Fruit fly (Drosophila melanogaster) whole organism, prepupa: ENCODE data around the gene Cks85A.
A peak's percentile ranks its signal among the peaks of the same experiment; 100 is the strongest.

Source experiments
- CG10631 ChIP-seq: fragments of 200-800 bp; sonication (Bioruptor generic); optimal IDR thresholded peaks from 2 replicates; lab custom pipeline; 2016; ENCODE audit warnings: missing biosample characterization, missing genetic modification characterization
- CG11294 ChIP-seq: fragments of 200-800 bp; sonication (Bioruptor generic); IDR thresholded peaks from 2 replicates; pipeline ENCODE4 v1.3.6; 2022; ENCODE audit warnings: missing biosample characterization, missing genetic modification characterization
- CG11762 ChIP-seq: fragments of 200-800 bp; sonication (Bioruptor generic); optimal IDR thresholded peaks from 3 replicates; lab custom pipeline; 2016; ENCODE audit warnings: missing biosample characterization, missing genetic modification characterization; ENCODE audit not compliant: insufficient read depth
- CG11902 ChIP-seq: fragments of 200-800 bp; sonication (Bioruptor generic); optimal IDR thresholded peaks from 3 replicates; lab custom pipeline; 2016; ENCODE audit warnings: missing biosample characterization, missing genetic modification characterization
- CG15336 ChIP-seq: fragments of 200-800 bp; sonication (Bioruptor generic); IDR thresholded peaks from 2 replicates; pipeline ENCODE4 v1.3.6; 2022; ENCODE audit warnings: missing biosample characterization, missing genetic modification characterization
- CG1621 ChIP-seq: fragments of 200-800 bp; sonication (Bioruptor generic); optimal IDR thresholded peaks from 3 replicates; lab custom pipeline; 2018; ENCODE audit warnings: missing biosample characterization, mild to moderate bottlenecking, missing genetic modification characterization
- CG16779 ChIP-seq: fragments of 200-800 bp; sonication (Bioruptor generic); optimal IDR thresholded peaks from 3 replicates; lab custom pipeline; 2017; ENCODE audit warnings: missing biosample characterization, mild to moderate bottlenecking, missing genetic modification characterization
- CG3032 ChIP-seq: fragments of 200-800 bp; optimal IDR thresholded peaks from 2 replicates; lab custom pipeline; 2019; ENCODE audit warnings: missing biosample characterization, mild to moderate bottlenecking, missing genetic modification characterization, moderate library complexity
- CG31627 ChIP-seq: fragments of 200-800 bp; sonication (Bioruptor generic); optimal IDR thresholded peaks from 3 replicates; lab custom pipeline; 2016; ENCODE audit warnings: missing biosample characterization, missing genetic modification characterization
- CG32006 ChIP-seq: fragments of 200-800 bp; sonication (Bioruptor generic); optimal IDR thresholded peaks from 3 replicates; lab custom pipeline; 2017; ENCODE audit warnings: missing biosample characterization, mild to moderate bottlenecking, missing genetic modification characterization
- CG3919 ChIP-seq: fragments of 200-800 bp; sonication (Bioruptor generic); optimal IDR thresholded peaks from 3 replicates; lab custom pipeline; 2016; ENCODE audit warnings: missing biosample characterization, missing genetic modification characterization
- CG4318 ChIP-seq: fragments of 200-800 bp; sonication (Bioruptor generic); optimal IDR thresholded peaks from 3 replicates; lab custom pipeline; 2017; ENCODE audit warnings: missing biosample characterization, mild to moderate bottlenecking, missing genetic modification characterization
- CG6163 ChIP-seq: fragments of 200-800 bp; sonication (Bioruptor generic); IDR thresholded peaks from 3 replicates; pipeline ENCODE4 v1.3.6; 2022; ENCODE audit warnings: missing biosample characterization, missing genetic modification characterization
- CG6276 ChIP-seq: fragments of 200-800 bp; sonication (Bioruptor generic); optimal IDR thresholded peaks from 2 replicates; lab custom pipeline; 2017; ENCODE audit warnings: missing biosample characterization, mild to moderate bottlenecking, missing genetic modification characterization
- CG6792 ChIP-seq: fragments of 200-800 bp; sonication (Bioruptor generic); optimal IDR thresholded peaks from 3 replicates; lab custom pipeline; 2016; ENCODE audit warnings: missing biosample characterization, missing genetic modification characterization
- CG6808 ChIP-seq: fragments of 200-800 bp; sonication (Bioruptor generic); optimal IDR thresholded peaks from 3 replicates; lab custom pipeline; 2017; ENCODE audit warnings: missing biosample characterization, missing genetic modification characterization, mild to moderate bottlenecking, moderate library complexity, missing genetic modification reagents
- CG6854 ChIP-seq: fragments of 200-800 bp; sonication (Bioruptor generic); optimal IDR thresholded peaks from 2 replicates; lab custom pipeline; 2017; ENCODE audit warnings: missing biosample characterization, mild to moderate bottlenecking, missing genetic modification characterization
- CG7368 ChIP-seq: fragments of 200-800 bp; sonication (Bioruptor generic); optimal IDR thresholded peaks from 3 replicates; lab custom pipeline; 2016; ENCODE audit warnings: missing biosample characterization, missing genetic modification characterization
- CG8119 ChIP-seq: fragments of 200-800 bp; sonication (Bioruptor generic); IDR thresholded peaks from 3 replicates; pipeline ENCODE4 v1.3.6; 2022; ENCODE audit warnings: missing biosample characterization, missing genetic modification characterization
- CG8319 ChIP-seq: fragments of 200-800 bp; sonication (Bioruptor generic); optimal IDR thresholded peaks from 3 replicates; lab custom pipeline; 2016; ENCODE audit warnings: missing biosample characterization, missing genetic modification characterization
- CG8632 ChIP-seq: fragments of 200-800 bp; sonication (Bioruptor generic); optimal IDR thresholded peaks from 3 replicates; lab custom pipeline; 2016; ENCODE audit warnings: missing biosample characterization, missing genetic modification characterization
- Eip75B ChIP-seq: fragments of 200-800 bp; sonication (Bioruptor generic); optimal IDR thresholded peaks from 3 replicates; lab custom pipeline; 2016; ENCODE audit warnings: missing biosample characterization, missing genetic modification characterization
- Eip78C ChIP-seq: fragments of 200-800 bp; sonication (Bioruptor generic); peaks from one replicate; lab custom pipeline; 2016; ENCODE audit warnings: missing biosample characterization, missing genetic modification characterization
- Ets21C ChIP-seq: fragments of 200-800 bp; sonication (Bioruptor generic); optimal IDR thresholded peaks from 3 replicates; lab custom pipeline; 2016; ENCODE audit warnings: missing biosample characterization, missing genetic modification characterization
- Ets96B ChIP-seq: fragments of 200-800 bp; optimal IDR thresholded peaks from 2 replicates; lab custom pipeline; 2019; ENCODE audit warnings: missing biosample characterization, mild to moderate bottlenecking, missing genetic modification characterization, moderate library complexity
- Gug ChIP-seq: fragments of 200-800 bp; sonication (Bioruptor generic); IDR thresholded peaks from 2 replicates; pipeline ENCODE4 v1.3.6; 2022; ENCODE audit warnings: missing biosample characterization, missing genetic modification characterization
- Hr38 ChIP-seq: sonication (Bioruptor generic); optimal IDR thresholded peaks from 2 replicates; lab custom pipeline; 2016; ENCODE audit warnings: missing biosample characterization, missing genetic modification characterization
- Hr39 ChIP-seq: fragments of 200-800 bp; sonication (Bioruptor generic); optimal IDR thresholded peaks from 2 replicates; lab custom pipeline; 2016; ENCODE audit warnings: missing biosample characterization, missing genetic modification characterization
- Hr4 ChIP-seq: fragments of 200-800 bp; sonication (Bioruptor generic); optimal IDR thresholded peaks from 3 replicates; lab custom pipeline; 2016; ENCODE audit warnings: missing biosample characterization, missing genetic modification characterization
- Met ChIP-seq: fragments of 200-800 bp; sonication (Bioruptor generic); optimal IDR thresholded peaks from 3 replicates; lab custom pipeline; 2016; ENCODE audit warnings: missing biosample characterization, missing genetic modification characterization
- Smox ChIP-seq: fragments of 200-800 bp; sonication (Bioruptor generic); optimal IDR thresholded peaks from 3 replicates; lab custom pipeline; 2016; ENCODE audit warnings: missing biosample characterization, missing genetic modification characterization
- Sox14 ChIP-seq: fragments of 200-800 bp; sonication (Bioruptor generic); optimal IDR thresholded peaks from 3 replicates; lab custom pipeline; 2016; ENCODE audit warnings: missing biosample characterization, missing genetic modification characterization
- achi ChIP-seq: fragments of 200-800 bp; sonication (Bioruptor generic); optimal IDR thresholded peaks from 3 replicates; lab custom pipeline; 2016; ENCODE audit warnings: missing biosample characterization, missing genetic modification characterization
- acj6 ChIP-seq: fragments of 200-800 bp; sonication (Bioruptor generic); optimal IDR thresholded peaks from 3 replicates; lab custom pipeline; 2016; ENCODE audit warnings: missing biosample characterization, missing genetic modification characterization
- cyc ChIP-seq: fragments of 200-800 bp; sonication (Bioruptor generic); optimal IDR thresholded peaks from 3 replicates; lab custom pipeline; 2016; ENCODE audit warnings: missing biosample characterization, missing genetic modification characterization
- dac ChIP-seq: fragments of 200-800 bp; sonication (Bioruptor generic); optimal IDR thresholded peaks from 2 replicates; lab custom pipeline; 2017; ENCODE audit warnings: missing biosample characterization, mild to moderate bottlenecking, missing genetic modification characterization
- dsx ChIP-seq: fragments of 200-800 bp; optimal IDR thresholded peaks from 3 replicates; lab custom pipeline; 2019; ENCODE audit warnings: missing biosample characterization, mild to moderate bottlenecking, missing genetic modification characterization, moderate library complexity; ENCODE audit not compliant: poor library complexity, severe bottlenecking
- eg ChIP-seq: fragments of 200-800 bp; sonication (Bioruptor generic); IDR thresholded peaks from 3 replicates; pipeline ENCODE4 v1.3.6; 2022; ENCODE audit warnings: missing biosample characterization, missing genetic modification characterization
- esn ChIP-seq: fragments of 200-800 bp; sonication (Bioruptor generic); optimal IDR thresholded peaks from 2 replicates; lab custom pipeline; 2016; ENCODE audit warnings: missing biosample characterization, mild to moderate bottlenecking, missing genetic modification characterization, moderate library complexity
- fd59A ChIP-seq: fragments of 200-800 bp; sonication (Bioruptor generic); optimal IDR thresholded peaks from 2 replicates; lab custom pipeline; 2017; ENCODE audit warnings: missing biosample characterization, mild to moderate bottlenecking, missing genetic modification characterization, missing genetic modification reagents
- fd85E ChIP-seq: fragments of 200-800 bp; sonication (Bioruptor generic); optimal IDR thresholded peaks from 3 replicates; lab custom pipeline; 2016; ENCODE audit warnings: missing biosample characterization, missing genetic modification characterization
- fkh ChIP-seq: fragments of 200-800 bp; sonication (Bioruptor generic); optimal IDR thresholded peaks from 3 replicates; lab custom pipeline; 2017; ENCODE audit warnings: missing biosample characterization, mild to moderate bottlenecking, missing genetic modification characterization, moderate library complexity
- lz ChIP-seq: fragments of 200-800 bp; sonication (Bioruptor generic); optimal IDR thresholded peaks from 3 replicates; lab custom pipeline; 2016; ENCODE audit warnings: missing biosample characterization, missing genetic modification characterization
- net ChIP-seq: fragments of 200-800 bp; sonication (Bioruptor generic); optimal IDR thresholded peaks from 3 replicates; lab custom pipeline; 2016; ENCODE audit warnings: missing biosample characterization, missing genetic modification characterization
- pdm3 ChIP-seq: fragments of 200-800 bp; sonication (Bioruptor generic); optimal IDR thresholded peaks from 3 replicates; lab custom pipeline; 2016; ENCODE audit warnings: missing biosample characterization, missing genetic modification characterization
- salr ChIP-seq, 2 experiments: fragments of 200-800 bp; sonication (Bioruptor generic); optimal IDR thresholded peaks; 3 replicates each; lab custom pipeline; 2016 to 2018; ENCODE audit warnings: missing biosample characterization in 2 of 2, missing genetic modification characterization in 2 of 2, mild to moderate bottlenecking in 1 of 2
- spab ChIP-seq: fragments of 200-800 bp; sonication (Bioruptor generic); optimal IDR thresholded peaks from 2 replicates; lab custom pipeline; 2017; ENCODE audit warnings: missing biosample characterization, mild to moderate bottlenecking, missing genetic modification characterization, missing genetic modification reagents
- ss ChIP-seq, 2 experiments: fragments of 200-800 bp; sonication (Bioruptor generic); optimal IDR thresholded peaks; 2 replicates in 1 of 2; 3 replicates in 1 of 2; lab custom pipeline; 2017 to 2018; ENCODE audit warnings: mild to moderate bottlenecking in 2 of 2, missing biosample characterization in 2 of 2, missing genetic modification characterization in 2 of 2, moderate library complexity in 1 of 2
- svp ChIP-seq: fragments of 200-800 bp; sonication (Bioruptor generic); peaks from one replicate; lab custom pipeline; 2016; ENCODE audit warnings: missing biosample characterization, missing genetic modification characterization
- topi ChIP-seq: fragments of 200-800 bp; sonication (Bioruptor generic); optimal IDR thresholded peaks from 3 replicates; lab custom pipeline; 2016; ENCODE audit warnings: missing biosample characterization, missing genetic modification characterization
- vri ChIP-seq: fragments of 200-800 bp; sonication (Bioruptor generic); optimal IDR thresholded peaks from 3 replicates; lab custom pipeline; 2016; ENCODE audit warnings: missing biosample characterization, mild to moderate bottlenecking, missing genetic modification characterization

The Cks85A gene

DNA sequence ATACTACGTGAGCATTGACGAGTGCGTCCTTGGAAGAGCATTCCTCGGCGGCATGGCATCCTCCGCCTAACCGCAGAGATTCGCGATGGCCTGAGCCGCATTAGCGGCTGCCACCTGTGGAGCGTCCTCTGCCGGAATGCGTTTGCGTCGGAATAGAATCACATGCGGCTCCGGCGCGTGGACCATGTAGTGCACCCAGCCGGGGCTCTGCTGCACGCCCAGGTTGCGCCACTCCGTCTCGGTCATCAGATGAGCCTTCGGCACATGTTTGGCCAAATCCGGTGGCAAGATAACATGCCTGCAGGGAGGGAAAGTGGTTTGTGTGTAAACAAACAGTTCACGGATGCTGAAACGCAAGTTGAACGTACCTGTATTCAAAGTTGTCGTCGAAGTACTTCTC, 2.9 kb downstream of the Cks85A start:
- TF ChIP-seq fkh (GFP tag; lab: Kevin White, UChicago) (peak; percentile 64), Ets21C (no peak)

DNA sequence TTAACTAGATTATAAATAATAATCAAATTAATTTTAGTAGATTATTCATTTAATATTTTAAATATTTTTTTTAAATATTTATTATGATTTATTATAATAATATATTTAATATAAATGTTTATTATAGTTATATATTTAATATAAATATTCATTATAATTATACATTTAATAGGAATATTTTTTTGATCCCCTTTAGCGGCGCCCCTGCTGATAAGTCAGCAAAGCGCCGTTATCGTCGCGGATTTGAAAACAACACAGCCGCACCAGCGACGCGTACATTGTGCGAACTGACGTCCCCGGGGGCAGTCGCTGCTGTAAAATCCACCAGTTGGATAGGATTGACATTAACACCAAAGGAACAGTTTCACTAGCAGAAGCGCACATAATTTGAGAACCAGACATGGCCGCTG, 5.5 kb downstream of the Cks85A start, which contains the start of gene CG8112:
Gene CG8112 (plus strand): TSS at position 212 of the 410 bp plus-strand sequence.
- TF ChIP-seq Sox14 (GFP tag; lab: Kevin White, UChicago) (no peak), CG15336 (no peak), CG32006 (GFP tag; lab: Kevin White, UChicago) (peak; percentile 74), Hr38 (GFP tag; lab: Kevin White, UChicago) (no peak), Ets96B (tag; lab: Kevin White, UChicago) (no peak), CG31627 (no peak), spab (GFP tag; lab: Kevin White, UChicago) (peak; percentile 3), CG11294 (GFP tag; lab: Robert Waterston, UW) (no peak), CG8632 (GFP tag; lab: Kevin White, UChicago) (peak; percentile 59), lz (no peak), pdm3 (no peak), CG6276 (GFP tag; lab: Kevin White, UChicago) (peak; percentile 1), dsx (GFP tag; lab: Kevin White, UChicago) (peak; percentile 21), CG10631 (peak; percentile 19), CG7368 (GFP tag; lab: Kevin White, UChicago) (no peak), salr (GFP tag; optimal IDR thresholded peaks at IDR 0.05; lab: Kevin White, UChicago) (peak in 1 of 2 experiments; percentile 14), svp (GFP tag; lab: Kevin White, UChicago) (peak; percentile 78), dac (GFP tag; lab: Kevin White, UChicago) (no peak), CG1621 (no peak), CG6163 (GFP tag; lab: Robert Waterston, UW) (peak; percentile 64), cyc (no peak), Eip78C (GFP tag; lab: Kevin White, UChicago) (peak; percentile 63), vri (GFP tag; lab: Kevin White, UChicago) (no peak), CG16779 (tag; lab: Kevin White, UChicago) (no peak), CG8119 (GFP tag; lab: Robert Waterston, UW) (no peak), Hr39 (GFP tag; lab: Kevin White, UChicago) (no peak), acj6 (GFP tag; lab: Kevin White, UChicago) (peak; percentile 27), Gug (no peak), eg (GFP tag; lab: Robert Waterston, UW) (peak; percentile 41; the same call in 2 of the 3 replicates), Hr4 (GFP tag; lab: Kevin White, UChicago) (no peak), CG8319 (GFP tag; lab: Kevin White, UChicago) (no peak), CG3919 (peak; percentile 34), ss (GFP tag; optimal IDR thresholded peaks at IDR 0.05; lab: Kevin White, UChicago) (peak in 1 of 2 experiments; percentile 16), CG4318 (GFP tag; lab: Kevin White, UChicago) (no peak), esn (GFP tag; lab: Kevin White, UChicago) (peak; percentile 52), Smox (no peak), CG6792 (GFP tag; lab: Kevin White, UChicago) (no peak), topi (peak; percentile 2), CG11902 (GFP tag; lab: Kevin White, UChicago) (no peak), CG6808 (GFP tag; lab: Kevin White, UChicago) (no peak), CG6854 (GFP tag; lab: Kevin White, UChicago) (no peak), Met (GFP tag; lab: Kevin White, UChicago) (no peak), CG3032 (tag; lab: Kevin White, UChicago) (peak; percentile 28), fd85E (GFP tag; lab: Kevin White, UChicago) (no peak), Eip75B (no peak), CG11762 (no peak), net (GFP tag; lab: Kevin White, UChicago) (no peak), achi (peak; percentile 46), fd59A (no peak)
